Worm (Caenorhabditis elegans): ENCODE data around the gene H06A10.1.

Gene H06A10.1

ce11 chrX:13469907-13470647, 37.3 kb upstream of the H06A10.1 start (continued):
- TF ChIP-seq fkh-3 (tag; optimal IDR thresholded peaks at IDR 0.05) (no peak), ceh-27 (GFP tag; optimal IDR thresholded peaks at IDR 0.05) (no peak), ztf-18 (tag; optimal IDR thresholded peaks at IDR 0.05) (no peak), ztf-3 (GFP tag; optimal IDR thresholded peaks at IDR 0.05) (no peak), D2030.7 (GFP tag; IDR thresholded peaks at IDR 0.05) (no peak), ceh-91 (GFP tag; IDR thresholded peaks at IDR 0.05) (no peak), atf-7 (tag; optimal IDR thresholded peaks at IDR 0.05) (no peak), him-1 (tag; optimal IDR thresholded peaks at IDR 0.05) (no peak), hlh-26 (GFP tag; conservative IDR thresholded peaks at IDR 0.05) (no peak), aptf-3 (GFP tag; IDR thresholded peaks at IDR 0.05) (no peak)

ce11 chrX:13471855-13472254, 35.5 kb upstream of the H06A10.1 start, which contains the start of gene tre-4:
tre-4 (plus strand) TSS chrX:13472155.
- TF ChIP-seq lsl-1 (GFP tag; optimal IDR thresholded peaks at IDR 0.05) (no peak), nhr-80 (tag; optimal IDR thresholded peaks at IDR 0.05) (peak; percentile 22)

- TF ChIP-seq aptf-3 (GFP tag; IDR thresholded peaks at IDR 0.05) (no peak), somi-1 (GFP tag; optimal IDR thresholded peaks at IDR 0.05) (no peak), T07F8.4 (tag; optimal IDR thresholded peaks at IDR 0.05) (no peak), ztf-3 (GFP tag; optimal IDR thresholded peaks at IDR 0.05) (no peak), tbx-9 (tag; optimal IDR thresholded peaks at IDR 0.05; ENCODE audit: borderline replicate concordance) (no peak), pha-4 (tag; optimal IDR thresholded peaks at IDR 0.05) (no peak), madf-6 (GFP tag; IDR thresholded peaks at IDR 0.05) (no peak), repo-1 (tag; optimal IDR thresholded peaks at IDR 0.05) (no peak), athp-1 (tag; optimal IDR thresholded peaks at IDR 0.05) (no peak), lin-40 (tag; optimal IDR thresholded peaks at IDR 0.05) (no peak), lin-54 (GFP tag; optimal IDR thresholded peaks at IDR 0.05) (no peak), lag-1 (GFP tag; IDR thresholded peaks at IDR 0.05) (no peak), xnd-1 (tag; optimal IDR thresholded peaks at IDR 0.05) (no peak), efl-1 (GFP tag; optimal IDR thresholded peaks at IDR 0.05) (no peak), let-607 (tag; optimal IDR thresholded peaks at IDR 0.05) (no peak), ztf-28 (GFP tag; IDR thresholded peaks at IDR 0.05) (no peak), K12H6.12 (tag; optimal IDR thresholded peaks at IDR 0.05) (no peak), nfya-2 (GFP tag; IDR thresholded peaks at IDR 0.05) (no peak)
Observed at ce11 chrX:13477356-13477755, 30.0 kb upstream of the H06A10.1 start, which contains the start of gene efn-3. efn-3 (minus strand) TSS chrX:13477456.

- TF ChIP-seq dpl-1 (GFP tag; optimal IDR thresholded peaks at IDR 0.05) (no peak), tbp1 (GFP tag; optimal IDR thresholded peaks at IDR 0.05) (no peak)
Observed at ce11 chrX:13481704-13482103, 25.6 kb upstream of the H06A10.1 start, which contains the start of gene srd-50. srd-50 (minus strand) TSS chrX:13481804.

ce11 chrX:13484813-13485212, 22.5 kb upstream of the H06A10.1 start, which contains the start of gene srd-51:
srd-51 (minus strand) TSS chrX:13484913.
- TF ChIP-seq him-1 (tag; optimal IDR thresholded peaks at IDR 0.05) (no peak), ceh-40 (GFP tag; IDR thresholded peaks at IDR 0.05) (no peak), T26A5.8 (tag; optimal IDR thresholded peaks at IDR 0.05) (no peak), lsy-27 (tag; optimal IDR thresholded peaks at IDR 0.05; ENCODE audit: borderline replicate concordance, insufficient read depth) (no peak), atf-7 (tag; optimal IDR thresholded peaks at IDR 0.05) (no peak), F37B4.10 (GFP tag; IDR thresholded peaks at IDR 0.05) (no peak), bed-1 (GFP tag; IDR thresholded peaks at IDR 0.05) (no peak), madf-3 (GFP tag; IDR thresholded peaks at IDR 0.05) (no peak), F49E8.2 (tag; optimal IDR thresholded peaks at IDR 0.05; ENCODE audit: insufficient read depth) (no peak), xnd-1 (tag; optimal IDR thresholded peaks at IDR 0.05) (no peak), F57C9.4 (tag; optimal IDR thresholded peaks at IDR 0.05) (no peak), snpc-4 (GFP tag; optimal IDR thresholded peaks at IDR 0.05) (no peak), snpc-4 (tag; optimal IDR thresholded peaks at IDR 0.05) (no peak), egl-18 (GFP tag; IDR thresholded peaks at IDR 0.05) (no peak), athp-1 (tag; optimal IDR thresholded peaks at IDR 0.05) (no peak), zim-3 (tag; optimal IDR thresholded peaks at IDR 0.05) (no peak), lag-1 (GFP tag; IDR thresholded peaks at IDR 0.05) (no peak), repo-1 (tag; optimal IDR thresholded peaks at IDR 0.05) (no peak)
